Worm (Caenorhabditis elegans): ENCODE measurements around the gene clec-204.

The clec-204 gene

ce11 chrV:1756856-1757255 is at the start of gene clec-204:
TSS of gene clec-204 (plus strand) at chrV:1757156.
- TF ChIP-seq lin-15B (tag; optimal IDR thresholded peaks at IDR 0.05): no peak
- no peak for TF ChIP-seq ets-5 (GFP tag; IDR thresholded peaks at IDR 0.05)
- TF ChIP-seq ceh-82 (tag; optimal IDR thresholded peaks at IDR 0.05): no peak
- peak; percentile 44 for TF ChIP-seq elt-2 (tag; optimal IDR thresholded peaks at IDR 0.05)
- TF ChIP-seq lsy-2 (tag; optimal IDR thresholded peaks at IDR 0.05): no peak

ce11 chrV:1708441-1708840 is 48.5 kb upstream of the clec-204 start, which contains the start of gene srw-99:
TSS of gene srw-99 (plus strand) at chrV:1708741.
- no peak for TF ChIP-seq mdl-1 (tag; optimal IDR thresholded peaks at IDR 0.05)
- no peak for TF ChIP-seq elt-3 (tag; optimal IDR thresholded peaks at IDR 0.05)
- TF ChIP-seq nhr-85 (tag): no peak
- TF ChIP-seq tlp-1 (tag; optimal IDR thresholded peaks at IDR 0.05): no peak
- TF ChIP-seq nhr-11 (tag; optimal IDR thresholded peaks at IDR 0.05): no peak
- no peak for TF ChIP-seq dsc-1 (tag; optimal IDR thresholded peaks at IDR 0.05)

- TF ChIP-seq hlh-4 (tag; optimal IDR thresholded peaks at IDR 0.05) (no peak), ceh-82 (tag; optimal IDR thresholded peaks at IDR 0.05) (no peak), zag-1 (tag; optimal IDR thresholded peaks at IDR 0.05) (no peak), unc-62 (GFP tag; optimal IDR thresholded peaks at IDR 0.05) (no peak), rnt-1 (tag; optimal IDR thresholded peaks at IDR 0.05) (no peak)
Observed at ce11 chrV:1710909-1711308, 46.0 kb upstream of the clec-204 start, which contains the start of gene srw-100. TSS of gene srw-100 (plus strand) at chrV:1711209.

- peak; percentile 58; the same call in 1 of the 2 replicates for TF ChIP-seq mab-9 (GFP tag; IDR thresholded peaks at IDR 0.05)
- 0 out of 2 replicates have a peak, but pooled peaks have one; percentile 17 for TF ChIP-seq ets-5 (GFP tag; IDR thresholded peaks at IDR 0.05)
- peak; percentile 44; the same call in 1 of the 2 replicates for TF ChIP-seq unc-98 (GFP tag; IDR thresholded peaks at IDR 0.05)
- 0 out of 2 replicates have a peak, but pooled peaks have one; percentile 18 for TF ChIP-seq grh-1 (GFP tag; IDR thresholded peaks at IDR 0.05)
- TF ChIP-seq ceh-88 (GFP tag; IDR thresholded peaks at IDR 0.05): peak; percentile 20; the same call in 1 of the 2 replicates
Observed at ce11 chrV:1713761-1714160, 43.2 kb upstream of the clec-204 start.

ce11 chrV:1716892-1717291 is 40.1 kb upstream of the clec-204 start, which contains the start of gene srw-103:
TSS of gene srw-103 (plus strand) at chrV:1717192.
- no peak for TF ChIP-seq ceh-63 (GFP tag; optimal IDR thresholded peaks at IDR 0.05)
- TF ChIP-seq nhr-85 (tag): no peak
- peak; percentile 7 for TF ChIP-seq fkh-8 (tag; optimal IDR thresholded peaks at IDR 0.05)

- peak; percentile 60 for TF ChIP-seq fkh-8 (tag; optimal IDR thresholded peaks at IDR 0.05)
- TF ChIP-seq ceh-8 (GFP tag; optimal IDR thresholded peaks at IDR 0.05): peak; percentile 68
- TF ChIP-seq nhr-71 (tag; optimal IDR thresholded peaks at IDR 0.05): peak; percentile 52
- peak; percentile 13 for TF ChIP-seq nhr-11 (tag; optimal IDR thresholded peaks at IDR 0.05)
- no peak for TF ChIP-seq C34B4.2 (tag; optimal IDR thresholded peaks at IDR 0.05)
Observed at ce11 chrV:1718232-1718631, 38.7 kb upstream of the clec-204 start.

- TF ChIP-seq C34B4.2 (tag; optimal IDR thresholded peaks at IDR 0.05) (no peak), grh-1 (GFP tag; IDR thresholded peaks at IDR 0.05) (no peak), ceh-8 (GFP tag; optimal IDR thresholded peaks at IDR 0.05) (peak; percentile 81), nhr-47 (tag; optimal IDR thresholded peaks at IDR 0.05) (peak; percentile 21)
Observed at ce11 chrV:1719927-1720326, 37.0 kb upstream of the clec-204 start, which contains the start of gene srw-102. TSS of gene srw-102 (plus strand) at chrV:1720227.

ce11 chrV:1721966-1722365 is 35.0 kb upstream of the clec-204 start, which contains the start of gene srw-101:
TSS of gene srw-101 (plus strand) at chrV:1722266.
- TF ChIP-seq nhr-85 (tag) (no peak), fos-1 (tag; optimal IDR thresholded peaks at IDR 0.05) (no peak), ets-5 (GFP tag; IDR thresholded peaks at IDR 0.05) (no peak), efl-3 (GFP tag; optimal IDR thresholded peaks at IDR 0.05) (no peak), unc-62 (GFP tag; optimal IDR thresholded peaks at IDR 0.05) (no peak), mep-1 (tag; optimal IDR thresholded peaks at IDR 0.05) (no peak), snu-23 (GFP tag; optimal IDR thresholded peaks at IDR 0.05) (no peak), zag-1 (tag; optimal IDR thresholded peaks at IDR 0.05) (no peak), nhr-71 (tag; optimal IDR thresholded peaks at IDR 0.05) (no peak), hlh-4 (tag; optimal IDR thresholded peaks at IDR 0.05) (no peak), hpl-2 (GFP tag; optimal IDR thresholded peaks at IDR 0.05) (no peak), fkh-4 (tag; optimal IDR thresholded peaks at IDR 0.05; ENCODE audit: borderline replicate concordance) (no peak), mef-2 (tag; optimal IDR thresholded peaks at IDR 0.05) (no peak), nhr-19 (GFP tag; conservative IDR thresholded peaks at IDR 0.05) (no peak)
